Worm (Caenorhabditis elegans) whole organism, L2 larva: Measurements from ENCODE around the gene R04B5.11.

Experiments used
- C34F6.9 ChIP-seq: fragments of 150-350 bp; optimal IDR thresholded peaks from 2 replicates; lab custom pipeline; 2014; ENCODE audit warnings: missing biosample characterization, missing genetic modification characterization
- F13H6.1 ChIP-seq: sonication (generic microtip); optimal IDR thresholded peaks from 2 replicates; lab custom pipeline; 2016; ENCODE audit warnings: missing genetic modification characterization, missing compliant biosample characterization
- R02D3.7 ChIP-seq: fragments of 150-350 bp; optimal IDR thresholded peaks from 2 replicates; lab custom pipeline; 2014; ENCODE audit warnings: missing biosample characterization, missing genetic modification characterization
- Y55F3AM.14 ChIP-seq: fragments of 200-800 bp; sonication (Bioruptor generic); optimal IDR thresholded peaks from 2 replicates; lab custom pipeline; 2018; ENCODE audit warnings: mild to moderate bottlenecking, missing genetic modification characterization, missing compliant biosample characterization
- ZK546.5 ChIP-seq: sonication (generic microtip); optimal IDR thresholded peaks from 2 replicates; lab custom pipeline; 2017; ENCODE audit warnings: missing biosample characterization, missing genetic modification characterization
- alr-1 ChIP-seq: fragments of 150-350 bp; optimal IDR thresholded peaks from 2 replicates; lab custom pipeline; 2014; ENCODE audit warnings: missing biosample characterization, missing genetic modification characterization
- aly-2 ChIP-seq: fragments of 150-350 bp; optimal IDR thresholded peaks from 2 replicates; lab custom pipeline; 2014; ENCODE audit warnings: missing biosample characterization, missing genetic modification characterization
- ama-1 ChIP-seq: fragments of 150-350 bp; optimal IDR thresholded peaks from 2 replicates; lab custom pipeline; 2018; ENCODE audit warnings: inconsistent platforms
- blmp-1 ChIP-seq: sonication (generic microtip); optimal IDR thresholded peaks from 2 replicates; lab custom pipeline; 2017; ENCODE audit warnings: missing genetic modification characterization, mild to moderate bottlenecking, missing compliant biosample characterization, antibody characterized with exemption, moderate library complexity; ENCODE audit not compliant: insufficient read depth
- ceh-16 ChIP-seq: fragments of 150-350 bp; optimal IDR thresholded peaks from 2 replicates; lab custom pipeline; 2014; ENCODE audit warnings: missing biosample characterization, missing genetic modification characterization
- ceh-82 ChIP-seq: fragments of 150-350 bp; optimal IDR thresholded peaks from 2 replicates; lab custom pipeline; 2014; ENCODE audit warnings: missing biosample characterization, missing genetic modification characterization
- crh-2 ChIP-seq: sonication (generic microtip); optimal IDR thresholded peaks from 2 replicates; lab custom pipeline; 2017; ENCODE audit warnings: missing biosample characterization, missing genetic modification characterization
- dmd-4 ChIP-seq: sonication (generic microtip); optimal IDR thresholded peaks from 2 replicates; lab custom pipeline; 2017; ENCODE audit warnings: missing biosample characterization, missing genetic modification characterization
- egl-27 ChIP-seq: sonication (generic microtip); optimal IDR thresholded peaks from 3 replicates; lab custom pipeline; 2017; ENCODE audit warnings: missing biosample characterization, missing genetic modification reagents, missing genetic modification characterization
- elt-1 ChIP-seq: fragments of 150-350 bp; optimal IDR thresholded peaks from 2 replicates; lab custom pipeline; 2014; ENCODE audit warnings: missing biosample characterization, missing genetic modification characterization
- elt-3 ChIP-seq: sonication (generic microtip); optimal IDR thresholded peaks from 2 replicates; lab custom pipeline; 2017; ENCODE audit warnings: missing biosample characterization, missing genetic modification characterization
- fos-1 ChIP-seq: fragments of 150-350 bp; optimal IDR thresholded peaks from 2 replicates; lab custom pipeline; 2014; ENCODE audit warnings: missing biosample characterization, missing genetic modification characterization
- gmeb-1 ChIP-seq: fragments of 150-350 bp; optimal IDR thresholded peaks from 2 replicates; lab custom pipeline; 2014; ENCODE audit warnings: missing biosample characterization, missing genetic modification characterization
- lin-11 ChIP-seq: fragments of 150-350 bp; sonication (generic microtip); optimal IDR thresholded peaks from 2 replicates; lab custom pipeline; 2014; ENCODE audit warnings: missing biosample characterization, missing genetic modification characterization, inconsistent platforms, mixed read lengths
- lin-13 ChIP-seq: fragments of 150-350 bp; optimal IDR thresholded peaks from 2 replicates; lab custom pipeline; 2014; ENCODE audit warnings: missing biosample characterization, missing genetic modification reagents, missing genetic modification characterization
- lin-39 ChIP-seq: fragments of 150-350 bp; optimal IDR thresholded peaks from 2 replicates; lab custom pipeline; 2014; ENCODE audit warnings: missing biosample characterization, missing genetic modification reagents, missing genetic modification characterization
- lsy-2 ChIP-seq, 2 experiments: fragments of 150-350 bp in 1 of 2; sonication (generic microtip) in 1 of 2; optimal IDR thresholded peaks; 2 replicates each; lab custom pipeline; 2014 to 2017; ENCODE audit warnings: missing biosample characterization in 2 of 2, missing genetic modification characterization in 2 of 2
- mab-5 ChIP-seq: fragments of 150-350 bp; optimal IDR thresholded peaks from 2 replicates; lab custom pipeline; 2014; ENCODE audit warnings: missing biosample characterization, missing genetic modification characterization
- mbf-1 ChIP-seq: sonication (generic microtip); optimal IDR thresholded peaks from 2 replicates; lab custom pipeline; 2017; ENCODE audit warnings: missing biosample characterization, missing genetic modification characterization
- mdl-1 ChIP-seq, 2 experiments: fragments of 150-350 bp in 1 of 2; sonication (generic microtip) in 1 of 2; optimal IDR thresholded peaks; 2 replicates each; lab custom pipeline; 2017; ENCODE audit warnings: missing biosample characterization in 2 of 2, missing genetic modification characterization in 2 of 2
- nhr-10 ChIP-seq: sonication (generic microtip); optimal IDR thresholded peaks from 2 replicates; lab custom pipeline; 2017; ENCODE audit warnings: missing biosample characterization, missing genetic modification characterization
- nhr-11 ChIP-seq: fragments of 150-350 bp; optimal IDR thresholded peaks from 2 replicates; lab custom pipeline; 2014; ENCODE audit warnings: missing biosample characterization, missing genetic modification characterization
- nhr-12 ChIP-seq: fragments of 150-350 bp; optimal IDR thresholded peaks from 2 replicates; lab custom pipeline; 2014; ENCODE audit warnings: missing biosample characterization, missing genetic modification characterization
- nhr-129 ChIP-seq: fragments of 150-350 bp; optimal IDR thresholded peaks from 2 replicates; lab custom pipeline; 2014; ENCODE audit warnings: missing biosample characterization, missing genetic modification characterization
- nhr-21 ChIP-seq: fragments of 150-350 bp; optimal IDR thresholded peaks from 2 replicates; lab custom pipeline; 2014; ENCODE audit warnings: missing biosample characterization, missing genetic modification characterization
- nhr-23 ChIP-seq: fragments of 150-350 bp; optimal IDR thresholded peaks from 2 replicates; lab custom pipeline; 2014; ENCODE audit warnings: missing biosample characterization, missing genetic modification reagents, missing genetic modification characterization
- nhr-237 ChIP-seq: fragments of 150-350 bp; optimal IDR thresholded peaks from 2 replicates; lab custom pipeline; 2014; ENCODE audit warnings: missing biosample characterization, missing genetic modification characterization
- nhr-25 ChIP-seq: fragments of 150-350 bp; sonication (generic microtip); optimal IDR thresholded peaks from 3 replicates; lab custom pipeline; 2014; ENCODE audit warnings: missing biosample characterization, missing genetic modification characterization
- nhr-6 ChIP-seq: fragments of 150-350 bp; optimal IDR thresholded peaks from 2 replicates; lab custom pipeline; 2014; ENCODE audit warnings: missing biosample characterization, missing genetic modification characterization
- nhr-77 ChIP-seq: fragments of 150-350 bp; optimal IDR thresholded peaks from 2 replicates; lab custom pipeline; 2014; ENCODE audit warnings: missing biosample characterization, missing genetic modification characterization
- peb-1 ChIP-seq: fragments of 150-350 bp; optimal IDR thresholded peaks from 2 replicates; lab custom pipeline; 2014; ENCODE audit warnings: missing biosample characterization, missing genetic modification characterization
- sem-4 ChIP-seq: fragments of 150-350 bp; optimal IDR thresholded peaks from 2 replicates; lab custom pipeline; 2014; ENCODE audit warnings: missing biosample characterization, missing genetic modification reagents, missing genetic modification characterization
- skn-1 ChIP-seq: sonication (generic microtip); optimal IDR thresholded peaks from 2 replicates; lab custom pipeline; 2017; ENCODE audit warnings: missing biosample characterization, missing genetic modification characterization
- sma-3 ChIP-seq: sonication (generic microtip); optimal IDR thresholded peaks from 2 replicates; lab custom pipeline; 2016; ENCODE audit warnings: missing genetic modification reagents, missing genetic modification characterization, missing compliant biosample characterization
- sma-9 ChIP-seq, 2 experiments: fragments of 150-350 bp in 1 of 2; sonication (generic microtip) in 1 of 2; optimal IDR thresholded peaks; 2 replicates each; lab custom pipeline; 2014 to 2016; ENCODE audit warnings: missing genetic modification characterization in 2 of 2, mild to moderate bottlenecking in 1 of 2, missing biosample characterization in 1 of 2, missing compliant biosample characterization in 1 of 2, missing genetic modification reagents in 1 of 2, moderate library complexity in 1 of 2
- snpc-4 ChIP-seq: fragments of 150-350 bp; optimal IDR thresholded peaks from 2 replicates; lab custom pipeline; 2014; ENCODE audit warnings: missing biosample characterization, missing genetic modification characterization
- unc-39 ChIP-seq: fragments of 150-350 bp; optimal IDR thresholded peaks from 2 replicates; lab custom pipeline; 2014; ENCODE audit warnings: missing biosample characterization, missing genetic modification characterization
- unc-55 ChIP-seq: fragments of 150-350 bp; sonication (generic microtip); optimal IDR thresholded peaks from 3 replicates; lab custom pipeline; 2014; ENCODE audit warnings: missing biosample characterization, missing genetic modification reagents, missing genetic modification characterization
- unc-62 ChIP-seq: fragments of 150-350 bp; optimal IDR thresholded peaks from 2 replicates; lab custom pipeline; 2014; ENCODE audit warnings: missing biosample characterization, missing genetic modification reagents, missing genetic modification characterization
- zag-1 ChIP-seq: fragments of 150-350 bp; optimal IDR thresholded peaks from 2 replicates; lab custom pipeline; 2014; ENCODE audit warnings: missing biosample characterization, missing genetic modification characterization
- ztf-1 ChIP-seq: fragments of 200-800 bp; sonication (Bioruptor generic); conservative IDR thresholded peaks from 2 replicates; pipeline ENCODE4 v1.3.6; 2022; ENCODE audit warnings: missing genetic modification characterization, missing compliant biosample characterization
- ztf-11 ChIP-seq: sonication (generic microtip); optimal IDR thresholded peaks from 2 replicates; lab custom pipeline; 2017; ENCODE audit warnings: missing biosample characterization, missing genetic modification characterization
- ztf-4 ChIP-seq: fragments of 150-350 bp; optimal IDR thresholded peaks from 2 replicates; lab custom pipeline; 2014; ENCODE audit warnings: missing biosample characterization, missing genetic modification characterization

R04B5.11 gene

DNA sequence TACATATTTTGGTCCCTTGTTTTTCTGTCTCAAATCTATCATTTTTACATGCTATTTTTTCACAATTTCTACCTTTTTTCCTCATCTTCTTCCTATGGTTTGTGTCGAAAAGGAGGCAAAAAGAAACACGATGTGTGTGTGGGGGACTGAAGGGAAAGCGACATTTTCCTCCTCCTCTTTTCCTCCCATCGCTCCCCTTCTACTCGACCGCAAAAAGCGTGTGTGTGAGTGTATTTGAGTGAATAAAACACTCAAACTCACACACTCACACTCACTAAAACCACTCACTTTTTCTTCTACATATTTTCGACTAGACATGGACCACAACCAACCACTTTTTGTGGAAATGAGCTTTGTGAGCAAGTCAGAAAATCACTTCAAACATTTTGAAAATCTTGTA is 49.6 kb downstream of the R04B5.11 start:
- no peak for TF ChIP-seq ceh-16 (tag; lab: Kevin White, UChicago)
- TF ChIP-seq aly-2 (tag; lab: Kevin White, UChicago): no peak
- peak; percentile 67 for TF ChIP-seq nhr-129 (tag; lab: Kevin White, UChicago)
- TF ChIP-seq sma-3 (GFP tag; lab: Kevin White, UChicago): no peak
- TF ChIP-seq lin-11: no peak
- TF ChIP-seq lsy-2 (tag; optimal IDR thresholded peaks at IDR 0.05; lab: Kevin White, UChicago): peak; percentile 17 to 64
- TF ChIP-seq lin-39 (tag; lab: Kevin White, UChicago): no peak
- no peak for TF ChIP-seq nhr-11 (tag; lab: Kevin White, UChicago)
- no peak for TF ChIP-seq unc-39 (tag; lab: Kevin White, UChicago)
- no peak for TF ChIP-seq nhr-237
- no peak for TF ChIP-seq unc-62
- TF ChIP-seq nhr-10: no peak
- no peak for TF ChIP-seq peb-1 (tag; lab: Kevin White, UChicago)
- no peak for TF ChIP-seq egl-27 (tag; lab: Kevin White, UChicago)
- TF ChIP-seq ztf-11 (tag; lab: Kevin White, UChicago): no peak
- peak; percentile 65 for TF ChIP-seq unc-55 (GFP tag; lab: Kevin White, UChicago)
- no peak for TF ChIP-seq ztf-1 (GFP tag; lab: Robert Waterston, UW)
- TF ChIP-seq F13H6.1 (tag; lab: Kevin White, UChicago): peak; percentile 47
- TF ChIP-seq nhr-25: no peak
- TF ChIP-seq nhr-6 (tag; lab: Kevin White, UChicago): peak; percentile 42
- TF ChIP-seq C34F6.9 (tag; lab: Kevin White, UChicago): peak; percentile 52
- TF ChIP-seq sma-9 (GFP tag; optimal IDR thresholded peaks at IDR 0.05; lab: Kevin White, UChicago): peak; percentile 3
- no peak for TF ChIP-seq sma-9 (tag; optimal IDR thresholded peaks at IDR 0.05; lab: Kevin White, UChicago)
- peak; percentile 28 for TF ChIP-seq sem-4 (tag; lab: Kevin White, UChicago)
- no peak for TF ChIP-seq lin-13
- TF ChIP-seq fos-1 (tag; lab: Kevin White, UChicago): no peak
- TF ChIP-seq mab-5 (tag; lab: Kevin White, UChicago): no peak
- peak; percentile 31 for TF ChIP-seq blmp-1 (tag; lab: Kevin White, UChicago)
- TF ChIP-seq snpc-4 (tag; lab: Kevin White, UChicago): peak; percentile 2
- TF ChIP-seq elt-1: no peak
- peak in 1 of 2 experiments; percentile 29 for TF ChIP-seq mdl-1 (tag; optimal IDR thresholded peaks at IDR 0.05; lab: Kevin White, UChicago)
- TF ChIP-seq elt-3 (tag; lab: Kevin White, UChicago): no peak
- no peak for TF ChIP-seq alr-1 (tag; lab: Kevin White, UChicago)
- no peak for TF ChIP-seq zag-1
- no peak for TF ChIP-seq ztf-4 (tag; lab: Kevin White, UChicago)
- TF ChIP-seq skn-1 (tag; lab: Kevin White, UChicago): no peak
- TF ChIP-seq nhr-77 (tag; lab: Kevin White, UChicago): no peak
- no peak for TF ChIP-seq nhr-21 (tag; lab: Kevin White, UChicago)
- TF ChIP-seq crh-2 (tag; lab: Kevin White, UChicago): peak; percentile 24
- no peak for TF ChIP-seq ZK546.5 (tag; lab: Kevin White, UChicago)
- TF ChIP-seq ceh-82: no peak
- no peak for TF ChIP-seq ama-1 (lab: Kevin White, UChicago)
- TF ChIP-seq dmd-4 (tag; lab: Kevin White, UChicago): no peak
- TF ChIP-seq nhr-23: no peak
- TF ChIP-seq Y55F3AM.14: no peak
- no peak for TF ChIP-seq mbf-1 (tag; lab: Kevin White, UChicago)
- no peak for TF ChIP-seq nhr-12
- TF ChIP-seq gmeb-1 (tag; lab: Kevin White, UChicago): no peak
- no peak for TF ChIP-seq R02D3.7 (tag; lab: Kevin White, UChicago)
